Fruit fly (Drosophila melanogaster) whole organism, embryonic: Measurements from ENCODE around the gene CG15027.

Experiments
- Antp ChIP-seq: fragments of 200-800 bp; sonication (Bioruptor generic); optimal IDR thresholded peaks from 3 replicates; lab custom pipeline; 2016; ENCODE audit warnings: missing biosample characterization, missing genetic modification characterization
- Asciz ChIP-seq: fragments of 200-800 bp; sonication (Bioruptor generic); optimal IDR thresholded peaks from 2 replicates; lab custom pipeline; 2017; ENCODE audit warnings: missing biosample characterization, mild to moderate bottlenecking, missing genetic modification characterization, missing genetic modification reagents
- Atf-2 ChIP-seq: fragments of 200-800 bp; sonication (Bioruptor generic); optimal IDR thresholded peaks from 2 replicates; lab custom pipeline; 2016; ENCODE audit warnings: missing biosample characterization, missing genetic modification characterization
- B-H1 ChIP-seq: fragments of 200-800 bp; sonication (Bioruptor generic); IDR thresholded peaks from 3 replicates; pipeline ENCODE4 v1.3.6; 2022; ENCODE audit warnings: missing biosample characterization, missing genetic modification characterization
- Bgb ChIP-seq: fragments of 200-800 bp; sonication (Bioruptor generic); IDR thresholded peaks from 2 replicates; pipeline ENCODE4 v1.3.6; 2022; ENCODE audit warnings: missing biosample characterization, missing genetic modification characterization; ENCODE audit not compliant: partially characterized antibody
- C15 ChIP-seq: fragments of 200-800 bp; sonication (Bioruptor generic); IDR thresholded peaks from 3 replicates; pipeline ENCODE4 v1.3.6; 2022; ENCODE audit warnings: missing biosample characterization, missing genetic modification characterization
- CG11456 ChIP-seq: fragments of 200-800 bp; sonication (Bioruptor generic); IDR thresholded peaks from 3 replicates; pipeline ENCODE4 v1.3.6; 2022; ENCODE audit warnings: missing biosample characterization, missing genetic modification characterization
- CG12659 ChIP-seq: fragments of 200-800 bp; sonication (Bioruptor generic); optimal IDR thresholded peaks from 3 replicates; lab custom pipeline; 2017; ENCODE audit warnings: mild to moderate bottlenecking, missing biosample characterization, missing genetic modification reagents, missing genetic modification characterization
- CG12769 ChIP-seq: fragments of 200-800 bp; sonication (Bioruptor generic); optimal IDR thresholded peaks from 2 replicates; lab custom pipeline; 2019; ENCODE audit warnings: missing biosample characterization, mild to moderate bottlenecking, missing genetic modification characterization, moderate library complexity
- CG12942 ChIP-seq: fragments of 200-800 bp; sonication (Bioruptor generic); optimal IDR thresholded peaks from 3 replicates; lab custom pipeline; 2016; ENCODE audit warnings: missing biosample characterization, missing genetic modification characterization
- CG13775 ChIP-seq: fragments of 200-800 bp; sonication (Bioruptor generic); optimal IDR thresholded peaks from 3 replicates; lab custom pipeline; 2017; ENCODE audit warnings: missing biosample characterization, mild to moderate bottlenecking, missing genetic modification characterization
- CG14860 ChIP-seq: fragments of 200-800 bp; sonication (Bioruptor generic); IDR thresholded peaks from 3 replicates; pipeline ENCODE4 v1.3.6; 2022; ENCODE audit warnings: missing biosample characterization, missing genetic modification characterization; ENCODE audit not compliant: partially characterized antibody
- CG1602 ChIP-seq: fragments of 200-800 bp; sonication (Bioruptor generic); optimal IDR thresholded peaks from 3 replicates; lab custom pipeline; 2016; ENCODE audit warnings: missing biosample characterization, missing genetic modification characterization
- CG1603 ChIP-seq: fragments of 200-800 bp; sonication (Bioruptor generic); optimal IDR thresholded peaks from 2 replicates; lab custom pipeline; 2019; ENCODE audit warnings: missing biosample characterization, mild to moderate bottlenecking, missing genetic modification characterization, moderate library complexity
- CG17361 ChIP-seq: fragments of 200-800 bp; sonication (Bioruptor generic); IDR thresholded peaks from 3 replicates; pipeline ENCODE4 v1.3.6; 2022; ENCODE audit warnings: missing biosample characterization, missing genetic modification characterization
- CG17802 ChIP-seq: fragments of 200-800 bp; sonication (Bioruptor generic); optimal IDR thresholded peaks from 2 replicates; lab custom pipeline; 2018; ENCODE audit warnings: missing biosample characterization, mild to moderate bottlenecking, missing genetic modification characterization, moderate library complexity
- CG18011 ChIP-seq: fragments of 200-800 bp; sonication (Bioruptor generic); optimal IDR thresholded peaks from 2 replicates; lab custom pipeline; 2017; ENCODE audit warnings: missing biosample characterization, missing genetic modification characterization, mild to moderate bottlenecking, moderate library complexity, missing genotype
- CG3065 ChIP-seq: fragments of 200-800 bp; sonication (Bioruptor generic); optimal IDR thresholded peaks from 2 replicates; lab custom pipeline; 2016; ENCODE audit warnings: missing biosample characterization, missing genetic modification characterization
- CG34376 ChIP-seq: fragments of 200-800 bp; sonication (Bioruptor generic); optimal IDR thresholded peaks from 2 replicates; lab custom pipeline; 2018; ENCODE audit warnings: missing biosample characterization, mild to moderate bottlenecking, missing genetic modification characterization
- CG4360 ChIP-seq: fragments of 200-800 bp; sonication (Bioruptor generic); IDR thresholded peaks from 2 replicates; pipeline ENCODE4 v1.3.6; 2022; ENCODE audit warnings: missing biosample characterization, missing genetic modification characterization
- CG5180 ChIP-seq: fragments of 200-800 bp; sonication (Bioruptor generic); optimal IDR thresholded peaks from 3 replicates; lab custom pipeline; 2017; ENCODE audit warnings: missing biosample characterization, missing genetic modification characterization, mild to moderate bottlenecking, moderate library complexity, missing genetic modification reagents
- CG6254 ChIP-seq: fragments of 200-800 bp; sonication (Bioruptor generic); optimal IDR thresholded peaks from 3 replicates; lab custom pipeline; 2017; ENCODE audit warnings: mild to moderate bottlenecking, missing biosample characterization, missing genetic modification reagents, missing genetic modification characterization
- CG7271 ChIP-seq: fragments of 200-800 bp; sonication (Bioruptor generic); optimal IDR thresholded peaks from 2 replicates; lab custom pipeline; 2018; ENCODE audit warnings: missing biosample characterization, mild to moderate bottlenecking, missing genetic modification characterization, moderate library complexity
- CG7556 ChIP-seq: fragments of 200-800 bp; sonication (Bioruptor generic); optimal IDR thresholded peaks from 2 replicates; lab custom pipeline; 2017; ENCODE audit warnings: missing biosample characterization, mild to moderate bottlenecking, missing genetic modification characterization
- CG8089 ChIP-seq: fragments of 200-800 bp; sonication (Bioruptor generic); optimal IDR thresholded peaks from 3 replicates; lab custom pipeline; 2016; ENCODE audit warnings: missing biosample characterization, missing genetic modification characterization
- CG8765 ChIP-seq: fragments of 200-800 bp; sonication (Bioruptor generic); IDR thresholded peaks from 2 replicates; pipeline ENCODE4 v1.3.6; 2022; ENCODE audit warnings: missing biosample characterization, missing genetic modification characterization
- CG9797 ChIP-seq: fragments of 200-800 bp; sonication (Bioruptor generic); optimal IDR thresholded peaks from 3 replicates; lab custom pipeline; 2018; ENCODE audit warnings: missing biosample characterization, mild to moderate bottlenecking, missing genetic modification characterization
- D ChIP-seq, 2 experiments: fragments of 200-800 bp in 1 of 2; fragments of >200 bp in 1 of 2; sonication (Bioruptor generic) in 1 of 2; optimal IDR thresholded peaks; 2 replicates in 1 of 2; 3 replicates in 1 of 2; lab custom pipeline; 2017; ENCODE audit warnings: mild to moderate bottlenecking in 1 of 2, missing biosample characterization in 1 of 2, missing genetic modification characterization in 1 of 2, missing genetic modification reagents in 1 of 2
- Dfd ChIP-seq, 2 experiments: fragments of >200 bp; optimal IDR thresholded peaks; 2 replicates each; lab custom pipeline; 2017; ENCODE audit warnings: missing biosample characterization in 2 of 2, missing genetic modification characterization in 2 of 2
- Dll ChIP-seq: fragments of 200-800 bp; sonication (Bioruptor generic); IDR thresholded peaks from 4 replicates; pipeline ENCODE4 v1.3.6; 2022; ENCODE audit warnings: missing biosample characterization, missing genetic modification characterization; ENCODE audit not compliant: partially characterized antibody
- Fer3 ChIP-seq: fragments of 200-800 bp; sonication (Bioruptor generic); optimal IDR thresholded peaks from 2 replicates; lab custom pipeline; 2018; ENCODE audit warnings: missing biosample characterization, mild to moderate bottlenecking, missing genetic modification characterization, moderate library complexity
- Lim3 ChIP-seq: fragments of 200-800 bp; sonication (Bioruptor generic); IDR thresholded peaks from 2 replicates; pipeline ENCODE4 v1.3.6; 2022; ENCODE audit warnings: missing biosample characterization, missing genetic modification characterization
- MTF-1 ChIP-seq: fragments of 200-800 bp; sonication (Bioruptor generic); optimal IDR thresholded peaks from 2 replicates; lab custom pipeline; 2018; ENCODE audit warnings: missing biosample characterization, mild to moderate bottlenecking, missing genetic modification characterization, borderline replicate concordance
- Sox100B ChIP-seq: fragments of 200-800 bp; sonication (Bioruptor generic); optimal IDR thresholded peaks from 3 replicates; lab custom pipeline; 2018; ENCODE audit warnings: missing biosample characterization, mild to moderate bottlenecking, missing genetic modification characterization
- Trl ChIP-seq, 3 experiments: fragments of >200 bp in 2 of 3; fragments of 200-800 bp in 1 of 3; sonication (Bioruptor generic) in 1 of 3; optimal IDR thresholded peaks; 2 replicates in 1 of 3; 3 replicates in 2 of 3; lab custom pipeline; 2016 to 2017; ENCODE audit warnings: missing biosample characterization in 1 of 3, missing genetic modification characterization in 1 of 3
- Usf ChIP-seq: fragments of 200-800 bp; sonication (Bioruptor generic); optimal IDR thresholded peaks from 2 replicates; lab custom pipeline; 2017; ENCODE audit warnings: missing genotype, missing biosample characterization, missing genetic modification characterization
- gce ChIP-seq: fragments of 200-800 bp; sonication (Bioruptor generic); IDR thresholded peaks from 3 replicates; pipeline ENCODE4 v1.3.6; 2022; ENCODE audit warnings: missing biosample characterization, missing genetic modification characterization
- gcm2 ChIP-seq: fragments of 200-800 bp; sonication (Bioruptor generic); optimal IDR thresholded peaks from 2 replicates; lab custom pipeline; 2016; ENCODE audit warnings: missing biosample characterization, missing genetic modification characterization
- gt ChIP-seq: fragments of 200-800 bp; sonication (Bioruptor generic); IDR thresholded peaks from 2 replicates; pipeline ENCODE4 v1.3.6; 2022; ENCODE audit warnings: missing biosample characterization, missing genetic modification characterization
- knrl ChIP-seq: fragments of 200-800 bp; sonication (Bioruptor generic); IDR thresholded peaks from 3 replicates; pipeline ENCODE4 v1.3.6; 2022; ENCODE audit warnings: missing biosample characterization, missing genetic modification characterization; ENCODE audit not compliant: partially characterized antibody
- lbe ChIP-seq: fragments of 200-800 bp; sonication (Bioruptor generic); optimal IDR thresholded peaks from 2 replicates; lab custom pipeline; 2016; ENCODE audit warnings: missing biosample characterization, mild to moderate bottlenecking, missing genetic modification characterization
- lilli ChIP-seq: fragments of 200-800 bp; sonication (Bioruptor generic); optimal IDR thresholded peaks from 3 replicates; lab custom pipeline; 2016; ENCODE audit warnings: missing biosample characterization, missing genetic modification characterization
- lola ChIP-seq, 3 experiments: fragments of >200 bp in 2 of 3; fragments of 200-800 bp in 1 of 3; sonication (Bioruptor generic) in 1 of 3; optimal IDR thresholded peaks; 2 replicates each; lab custom pipeline; 2017 to 2019; ENCODE audit warnings: missing biosample characterization in 3 of 3, missing genetic modification characterization in 3 of 3, mild to moderate bottlenecking in 1 of 3, moderate library complexity in 1 of 3
- nom ChIP-seq: fragments of 200-800 bp; sonication (Bioruptor generic); optimal IDR thresholded peaks from 2 replicates; lab custom pipeline; 2017; ENCODE audit warnings: missing biosample characterization, missing genetic modification characterization, mild to moderate bottlenecking, moderate library complexity, missing genetic modification reagents
- sisA ChIP-seq: fragments of 200-800 bp; sonication (Bioruptor generic); IDR thresholded peaks from 2 replicates; pipeline ENCODE4 v1.3.6; 2022; ENCODE audit warnings: missing biosample characterization, missing genetic modification characterization
- wdn ChIP-seq: fragments of 200-800 bp; sonication (Bioruptor generic); IDR thresholded peaks from 2 replicates; pipeline ENCODE4 v1.3.6; 2022; ENCODE audit warnings: missing biosample characterization, missing genetic modification characterization
- wek ChIP-seq: fragments of 200-800 bp; sonication (Bioruptor generic); optimal IDR thresholded peaks from 3 replicates; lab custom pipeline; 2018; ENCODE audit warnings: missing biosample characterization, mild to moderate bottlenecking, missing genetic modification characterization, moderate library complexity

The CG15027 gene

DNA sequence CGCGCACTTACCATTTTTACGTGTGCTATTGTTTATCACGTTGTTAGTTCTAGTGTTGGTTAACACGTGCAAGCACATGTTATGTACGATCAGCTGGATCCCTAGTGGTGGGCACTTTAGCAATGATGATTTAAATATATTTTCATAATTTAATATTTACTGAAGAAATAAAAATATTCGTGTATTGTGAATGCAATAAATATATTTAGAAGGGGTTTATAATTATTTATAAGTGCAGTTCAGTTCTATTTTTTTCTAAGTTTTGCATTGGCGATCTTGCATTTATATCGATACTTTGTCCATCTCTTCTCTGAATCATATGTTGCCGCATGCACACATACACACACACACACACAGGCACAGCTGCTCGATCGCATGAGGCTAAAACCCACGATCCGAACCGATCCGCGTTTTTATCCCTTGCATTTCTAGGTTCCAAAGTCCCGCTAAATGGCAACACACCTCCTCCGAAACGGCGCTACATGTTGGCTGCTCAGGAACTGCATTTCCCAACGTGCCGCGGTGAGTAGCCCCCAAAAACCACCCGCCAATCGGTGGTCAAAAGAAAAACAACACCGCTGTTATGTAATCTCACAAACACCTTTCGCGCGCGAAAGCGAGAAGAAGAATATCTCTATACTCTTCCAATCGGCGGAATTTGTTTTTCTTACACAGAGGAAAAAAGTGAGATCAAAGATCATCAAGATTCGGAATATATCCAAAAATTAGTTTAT is at the start of gene CG15027, which contains the start of gene Dbct (continued):
- no peak for TF ChIP-seq Usf (GFP tag; lab: Kevin White, UChicago)
- TF ChIP-seq lola (GFP tag; optimal IDR thresholded peaks at IDR 0.05; lab: Kevin White, UChicago): peak in 1 of 3 experiments; percentile 69
- peak; percentile 28 for TF ChIP-seq CG5180 (GFP tag; lab: Kevin White, UChicago)
- no peak for TF ChIP-seq CG9797 (GFP tag; lab: Kevin White, UChicago)
- no peak for TF ChIP-seq CG8089 (GFP tag; lab: Kevin White, UChicago)
- no peak for TF ChIP-seq CG17802 (tag; lab: Kevin White, UChicago)
- no peak for TF ChIP-seq Trl (optimal IDR thresholded peaks at IDR 0.05; lab: Kevin White, UChicago)
- TF ChIP-seq Trl (GFP tag; optimal IDR thresholded peaks at IDR 0.05; lab: Kevin White, UChicago): no peak
- TF ChIP-seq gce (GFP tag; lab: Robert Waterston, UW): no peak
- 0 out of 2 replicates have a peak, but pooled peaks have one; percentile 30 for TF ChIP-seq wdn (GFP tag; lab: Robert Waterston, UW)
- no peak for TF ChIP-seq Lim3 (GFP tag; lab: Robert Waterston, UW)
- peak; percentile 17 for TF ChIP-seq Asciz (GFP tag; lab: Kevin White, UChicago)
- peak; percentile 88 for TF ChIP-seq Dll
- peak; percentile 81 for TF ChIP-seq knrl (GFP tag; lab: Robert Waterston, UW)
- peak; percentile 56 for TF ChIP-seq Fer3
- no peak for TF ChIP-seq CG6254
- TF ChIP-seq Sox100B: peak; percentile 44
- no peak for TF ChIP-seq CG3065 (GFP tag; lab: Kevin White, UChicago)
- peak; percentile 61 for TF ChIP-seq CG17361 (GFP tag; lab: Robert Waterston, UW)
- no peak for TF ChIP-seq CG4360 (GFP tag; lab: Robert Waterston, UW)
- TF ChIP-seq D (optimal IDR thresholded peaks at IDR 0.05; lab: Kevin White, UChicago): no peak
- peak; percentile 30 for TF ChIP-seq D (GFP tag; optimal IDR thresholded peaks at IDR 0.05; lab: Kevin White, UChicago)
- peak; percentile 80 for TF ChIP-seq lbe
- no peak for TF ChIP-seq C15 (GFP tag; lab: Robert Waterston, UW)
- peak; percentile 64 for TF ChIP-seq CG12659 (GFP tag; lab: Kevin White, UChicago)
- TF ChIP-seq Dfd (GFP tag; optimal IDR thresholded peaks at IDR 0.05; lab: Kevin White, UChicago): no peak
- TF ChIP-seq CG12769 (tag; lab: Kevin White, UChicago): peak; percentile 23
- TF ChIP-seq CG7556 (GFP tag; lab: Kevin White, UChicago): peak; percentile 43
- peak; percentile 23 for TF ChIP-seq CG1603
- no peak for TF ChIP-seq CG7271 (tag; lab: Kevin White, UChicago)
- TF ChIP-seq CG14860: 0 out of 3 replicates have a peak, but pooled peaks have one; percentile 41
- no peak for TF ChIP-seq wek (GFP tag; lab: Kevin White, UChicago)
- TF ChIP-seq CG34376 (GFP tag; lab: Kevin White, UChicago): peak; percentile 35
- TF ChIP-seq CG1602 (GFP tag; lab: Kevin White, UChicago): peak; percentile 55
- no peak for TF ChIP-seq MTF-1 (GFP tag; lab: Kevin White, UChicago)
- TF ChIP-seq Antp (GFP tag; lab: Kevin White, UChicago): no peak
- TF ChIP-seq CG11456 (GFP tag; lab: Robert Waterston, UW): peak; percentile 66; the same call in 1 of the 3 replicates
- peak; percentile 72 for TF ChIP-seq sisA (GFP tag; lab: Robert Waterston, UW)
- peak; percentile 26; the same call in 1 of the 2 replicates for TF ChIP-seq CG8765 (GFP tag; lab: Robert Waterston, UW)
- no peak for TF ChIP-seq Atf-2 (GFP tag; lab: Kevin White, UChicago)
- no peak for TF ChIP-seq gcm2 (GFP tag; lab: Kevin White, UChicago)
- TF ChIP-seq Bgb (GFP tag; lab: Robert Waterston, UW): peak; percentile 40; the same call in 1 of the 2 replicates
- TF ChIP-seq CG12942: peak; percentile 72
- TF ChIP-seq CG13775: peak; percentile 68
- peak; percentile 36 for TF ChIP-seq nom (GFP tag; lab: Kevin White, UChicago)
- TF ChIP-seq gt (GFP tag; lab: Robert Waterston, UW): peak; percentile 41; the same call in 1 of the 2 replicates
- TF ChIP-seq B-H1 (GFP tag; lab: Robert Waterston, UW): peak; percentile 60
- TF ChIP-seq CG18011 (GFP tag; lab: Kevin White, UChicago): no peak
- peak; percentile 60 for TF ChIP-seq lilli (GFP tag; lab: Kevin White, UChicago)
